Worm (Caenorhabditis elegans): Measurements from ENCODE around the gene srh-48.

DNA sequence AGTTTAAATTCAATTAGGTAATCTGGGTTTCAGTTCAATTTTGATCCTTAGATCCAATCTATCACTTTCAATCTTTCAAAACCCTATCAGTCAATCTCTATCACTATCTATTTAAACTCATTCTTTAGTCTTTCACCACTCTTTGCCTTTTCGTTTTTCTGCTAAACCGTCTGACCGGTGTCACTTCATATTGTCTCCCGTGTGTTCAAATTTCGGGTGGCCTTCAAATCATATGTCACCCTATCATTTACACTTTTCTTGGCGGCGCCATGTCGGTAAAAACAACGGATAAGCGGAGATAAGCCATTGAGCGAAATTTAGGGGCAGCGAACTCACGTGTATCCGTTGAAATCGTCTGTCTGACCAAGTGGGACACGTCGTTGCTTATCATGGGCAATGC is 35.9 kb upstream of the srh-48 start:
- no peak for TF ChIP-seq ztf-29 (GFP tag; IDR thresholded peaks at IDR 0.05)
- TF ChIP-seq flt-1 (GFP tag; IDR thresholded peaks at IDR 0.05): no peak
- no peak for TF ChIP-seq tab-1 (GFP tag; IDR thresholded peaks at IDR 0.05)
- no peak for TF ChIP-seq ztf-23 (GFP tag; IDR thresholded peaks at IDR 0.05)
- no peak for TF ChIP-seq cog-1 (tag; optimal IDR thresholded peaks at IDR 0.05)
- TF ChIP-seq ref-1 (GFP tag; conservative IDR thresholded peaks at IDR 0.05): no peak
- TF ChIP-seq klf-2 (GFP tag; conservative IDR thresholded peaks at IDR 0.05): no peak

Measured in whole organism, midembryonic.